Fruit fly (Drosophila melanogaster) whole organism, wandering third instar larva: ENCODE results near the gene okr.

Experiments used
- GATAd ChIP-seq: sonication (Bioruptor generic); optimal IDR thresholded peaks from 2 replicates; lab custom pipeline; 2016; ENCODE audit warnings: missing biosample characterization, missing genetic modification characterization
- Jra ChIP-seq: sonication (Bioruptor generic); optimal IDR thresholded peaks from 2 replicates; lab custom pipeline; 2016; ENCODE audit warnings: missing biosample characterization, missing genetic modification characterization
- psq ChIP-seq: fragments of 200-800 bp; sonication (Bioruptor generic); optimal IDR thresholded peaks from 3 replicates; lab custom pipeline; 2017; ENCODE audit warnings: missing biosample characterization, mild to moderate bottlenecking, missing genetic modification characterization, moderate library complexity

DNA sequence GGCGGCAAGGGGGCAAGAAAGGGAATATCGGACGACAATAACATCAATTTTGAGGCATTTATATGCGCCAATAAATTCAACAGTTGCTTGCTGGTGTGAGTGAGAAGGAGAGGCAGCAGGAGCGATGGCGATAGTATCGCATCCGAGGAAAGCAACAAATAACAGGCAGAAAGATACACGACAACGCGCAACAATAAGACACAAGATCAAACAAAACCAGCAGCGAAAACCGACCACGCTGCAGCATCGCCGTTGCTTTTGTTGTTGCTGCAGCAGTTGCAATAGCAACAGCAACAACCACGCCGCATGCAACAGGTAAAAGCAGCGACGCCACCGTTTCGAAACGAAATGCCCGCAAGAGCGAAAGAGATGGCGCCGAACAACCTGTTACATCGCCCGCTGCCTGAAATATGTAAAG, 8.0 kb upstream of the okr start:
- TF ChIP-seq Jra (GFP tag; lab: Kevin White, UChicago) (no peak), psq (GFP tag; lab: Kevin White, UChicago) (no peak), GATAd (no peak)
